Worm (Caenorhabditis elegans): ENCODE results near the gene ZC155.2.
A peak's percentile ranks its signal among the peaks of the same experiment; 100 is the strongest.

Gene ZC155.2

ce11 chrIII:5181641-5182040 is 37.1 kb upstream of the ZC155.2 start:
- TF ChIP-seq nfya-1 (tag; optimal IDR thresholded peaks at IDR 0.05; ENCODE audit: insufficient read depth) (peak; percentile 30), ceh-9 (tag; optimal IDR thresholded peaks at IDR 0.05) (no peak), zag-1 (tag; optimal IDR thresholded peaks at IDR 0.05) (no peak)

- TF ChIP-seq ceh-82 (tag; optimal IDR thresholded peaks at IDR 0.05) (no peak), lin-39 (tag; optimal IDR thresholded peaks at IDR 0.05) (peak; percentile 43)
Observed at ce11 chrIII:5183372-5183771, 35.4 kb upstream of the ZC155.2 start.

ce11 chrIII:5185620-5186019 is 33.2 kb upstream of the ZC155.2 start, which contains the start of gene pup-2:
pup-2 (plus strand) TSS chrIII:5185920.
- TF ChIP-seq nhr-76 (tag; optimal IDR thresholded peaks at IDR 0.05) (no peak), R02D3.7 (tag; optimal IDR thresholded peaks at IDR 0.05) (no peak), tbx-2 (tag; optimal IDR thresholded peaks at IDR 0.05) (no peak), ceh-16 (tag; optimal IDR thresholded peaks at IDR 0.05) (no peak), ama-1 (optimal IDR thresholded peaks at IDR 0.05) (no peak), egl-27 (tag; optimal IDR thresholded peaks at IDR 0.05) (no peak), fkh-2 (tag; optimal IDR thresholded peaks at IDR 0.05) (no peak), sea-2 (GFP tag; optimal IDR thresholded peaks at IDR 0.05) (no peak), zag-1 (tag; optimal IDR thresholded peaks at IDR 0.05) (no peak), fos-1 (tag; optimal IDR thresholded peaks at IDR 0.05) (no peak), lin-15B (tag; optimal IDR thresholded peaks at IDR 0.05) (no peak), lsy-12 (tag; optimal IDR thresholded peaks at IDR 0.05) (no peak), lin-39 (tag; optimal IDR thresholded peaks at IDR 0.05) (no peak), ztf-11 (tag; optimal IDR thresholded peaks at IDR 0.05) (no peak), nhr-25 (tag; optimal IDR thresholded peaks at IDR 0.05) (no peak), nfya-1 (tag; optimal IDR thresholded peaks at IDR 0.05; ENCODE audit: insufficient read depth) (no peak), skn-1 (tag; optimal IDR thresholded peaks at IDR 0.05) (no peak), egl-5 (tag; optimal IDR thresholded peaks at IDR 0.05) (no peak), snpc-4 (tag; optimal IDR thresholded peaks at IDR 0.05) (no peak)

DNA sequence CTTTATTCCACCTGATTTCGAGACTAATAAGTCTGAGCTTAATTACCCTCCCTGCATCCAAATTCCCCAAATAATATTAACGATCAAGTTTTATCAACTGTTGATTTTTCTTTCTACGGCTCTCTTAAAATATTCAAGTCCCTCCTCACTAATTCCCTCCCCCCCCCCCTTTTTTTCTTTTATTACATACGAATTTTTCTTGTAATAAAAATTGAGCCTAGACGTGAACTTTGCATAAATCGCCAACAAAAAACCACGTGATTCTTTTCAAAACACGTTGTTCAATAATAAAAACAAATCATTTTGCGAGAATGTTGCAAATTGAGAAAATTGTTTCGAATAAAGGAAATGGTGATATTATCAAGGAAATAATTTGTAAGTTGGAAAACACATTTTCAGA is 30.4 kb upstream of the ZC155.2 start, which contains the start of gene K10D2.8:
TSS of gene K10D2.8 (plus strand) at position 301 of the 400 bp plus-strand sequence.
- TF ChIP-seq ceh-9 (tag; optimal IDR thresholded peaks at IDR 0.05) (no peak), ztf-4 (tag; optimal IDR thresholded peaks at IDR 0.05) (no peak), lin-39 (tag; optimal IDR thresholded peaks at IDR 0.05) (no peak), aly-2 (tag; optimal IDR thresholded peaks at IDR 0.05) (no peak), nhr-77 (tag; optimal IDR thresholded peaks at IDR 0.05) (no peak), nhr-11 (tag; optimal IDR thresholded peaks at IDR 0.05) (no peak), fos-1 (tag; optimal IDR thresholded peaks at IDR 0.05) (no peak), mml-1 (tag; optimal IDR thresholded peaks at IDR 0.05) (no peak), hmg-11 (tag; optimal IDR thresholded peaks at IDR 0.05) (no peak)

ce11 chrIII:5190179-5190578 is 28.6 kb upstream of the ZC155.2 start:
- TF ChIP-seq nhr-43 (tag; optimal IDR thresholded peaks at IDR 0.05; ENCODE audit: poor library complexity, severe bottlenecking) = peak; percentile 41
- no peak for TF ChIP-seq elt-2 (tag; optimal IDR thresholded peaks at IDR 0.05)
- TF ChIP-seq nfya-1 (tag; optimal IDR thresholded peaks at IDR 0.05; ENCODE audit: insufficient read depth) = peak; percentile 24
- peak; percentile 44 for TF ChIP-seq nhr-23 (tag; optimal IDR thresholded peaks at IDR 0.05)
- no peak for TF ChIP-seq egl-5 (tag; optimal IDR thresholded peaks at IDR 0.05)
- TF ChIP-seq pha-4 (tag; optimal IDR thresholded peaks at IDR 0.05) = peak; percentile 43
- no peak for TF ChIP-seq aly-2 (tag; optimal IDR thresholded peaks at IDR 0.05)
- TF ChIP-seq ceh-82 (tag; optimal IDR thresholded peaks at IDR 0.05) = no peak
- TF ChIP-seq ceh-28 (tag; optimal IDR thresholded peaks at IDR 0.05) = no peak
- TF ChIP-seq ama-1 (optimal IDR thresholded peaks at IDR 0.05) = no peak

DNA sequence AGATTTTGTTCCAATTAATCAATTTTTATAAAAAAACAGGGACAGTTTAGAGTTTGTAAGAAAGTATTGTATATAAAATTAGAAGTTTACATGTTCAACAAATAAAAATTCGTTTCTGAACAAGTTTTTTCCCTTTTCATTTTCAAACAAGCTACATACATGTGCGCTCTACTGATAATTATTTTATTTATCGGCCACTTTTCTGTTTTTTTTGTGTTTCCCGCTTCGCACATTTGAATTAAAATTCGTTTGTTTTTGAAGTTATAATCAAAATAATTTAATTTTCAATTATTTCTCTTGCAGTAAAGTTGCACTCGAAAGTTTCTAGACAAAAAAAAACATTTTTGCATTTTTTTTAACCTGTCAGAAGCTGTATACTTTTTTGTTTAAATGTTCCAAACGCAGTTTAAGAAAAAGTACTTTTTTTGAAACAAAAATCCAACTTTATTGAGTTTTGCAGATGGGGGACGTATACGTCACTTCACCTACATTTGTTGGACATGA is 28.1 kb upstream of the ZC155.2 start, which contains the start of gene hira-1:
TSS of gene hira-1 (plus strand) at position 454 of the 504 bp plus-strand sequence.
- no peak for TF ChIP-seq nhr-43 (tag; optimal IDR thresholded peaks at IDR 0.05; ENCODE audit: poor library complexity, severe bottlenecking)
- no peak for TF ChIP-seq elt-3 (tag; optimal IDR thresholded peaks at IDR 0.05)
- no peak for TF ChIP-seq zag-1 (tag; optimal IDR thresholded peaks at IDR 0.05)
- TF ChIP-seq fkh-2 (tag; optimal IDR thresholded peaks at IDR 0.05) = no peak
- TF ChIP-seq ama-1 (optimal IDR thresholded peaks at IDR 0.05) = no peak
- peak; percentile 9 for TF ChIP-seq elt-2 (tag; optimal IDR thresholded peaks at IDR 0.05)
- peak; percentile 66 for TF ChIP-seq pha-4 (tag; optimal IDR thresholded peaks at IDR 0.05)
- TF ChIP-seq lin-15B (tag; optimal IDR thresholded peaks at IDR 0.05) = peak; percentile 83
- TF ChIP-seq fkh-10 (GFP tag; optimal IDR thresholded peaks at IDR 0.05) = no peak
- peak; percentile 0 for TF ChIP-seq nfya-1 (tag; optimal IDR thresholded peaks at IDR 0.05; ENCODE audit: insufficient read depth)
- no peak for TF ChIP-seq mdl-1 (tag; optimal IDR thresholded peaks at IDR 0.05)
- no peak for TF ChIP-seq nhr-76 (tag; optimal IDR thresholded peaks at IDR 0.05)
- no peak for TF ChIP-seq ceh-9 (tag; optimal IDR thresholded peaks at IDR 0.05)
- no peak for TF ChIP-seq ZK546.5 (tag; optimal IDR thresholded peaks at IDR 0.05)
- no peak for TF ChIP-seq nhr-12 (tag; optimal IDR thresholded peaks at IDR 0.05)
- TF ChIP-seq elt-1 (tag; optimal IDR thresholded peaks at IDR 0.05) = no peak
- no peak for TF ChIP-seq ceh-82 (tag; optimal IDR thresholded peaks at IDR 0.05)
- TF ChIP-seq skn-1 (tag; optimal IDR thresholded peaks at IDR 0.05) = no peak
- TF ChIP-seq aly-2 (tag; optimal IDR thresholded peaks at IDR 0.05) = no peak
- no peak for TF ChIP-seq ceh-16 (tag; optimal IDR thresholded peaks at IDR 0.05)
- no peak for TF ChIP-seq unc-62 (GFP tag; optimal IDR thresholded peaks at IDR 0.05)
- TF ChIP-seq egl-27 (tag; optimal IDR thresholded peaks at IDR 0.05) = no peak
- no peak for TF ChIP-seq lin-39 (tag; optimal IDR thresholded peaks at IDR 0.05)
- no peak for TF ChIP-seq pqm-1 (tag; optimal IDR thresholded peaks at IDR 0.05)
- no peak for TF ChIP-seq lsy-12 (tag; optimal IDR thresholded peaks at IDR 0.05)
- TF ChIP-seq nhr-23 (tag; optimal IDR thresholded peaks at IDR 0.05) = peak; percentile 52
- TF ChIP-seq hmg-11 (tag; optimal IDR thresholded peaks at IDR 0.05) = peak; percentile 3

Measured in whole organism, L3 larva.